Fruit fly (Drosophila melanogaster): Measurements from ENCODE around the gene beat-IV.

Gene beat-IV

DNA sequence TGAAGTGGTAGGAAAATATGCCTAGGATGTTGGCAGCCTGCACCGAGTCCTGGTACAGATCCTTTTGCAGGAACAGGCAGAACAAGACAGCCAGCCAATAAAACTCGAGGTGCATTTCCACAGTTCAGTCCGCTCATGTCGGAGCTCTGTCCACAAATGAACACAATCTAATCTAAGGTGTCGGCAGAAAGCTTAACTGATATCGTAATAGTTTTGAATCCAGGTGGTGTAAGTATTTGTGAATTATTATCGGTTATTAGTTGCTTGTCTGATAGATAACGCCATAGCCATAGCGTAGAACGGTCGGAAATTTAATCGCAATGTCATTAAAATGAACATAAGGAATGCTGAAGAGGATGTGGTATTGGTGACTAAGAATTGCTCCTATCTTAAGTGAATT lies 22.6 kb upstream of the beat-IV start, which contains the start of gene Ugt303B3 (continued):
- TF ChIP-seq CG12299 (tag; optimal IDR thresholded peaks at IDR 0.05): no peak
- TF ChIP-seq CG8944 (GFP tag; optimal IDR thresholded peaks at IDR 0.05): no peak
- TF ChIP-seq CG18011 (GFP tag; optimal IDR thresholded peaks at IDR 0.05): no peak
- no peak for TF ChIP-seq HLH54F (GFP tag; optimal IDR thresholded peaks at IDR 0.05)
- TF ChIP-seq mirr (GFP tag; optimal IDR thresholded peaks at IDR 0.05): peak; percentile 98
- TF ChIP-seq Antp (GFP tag; optimal IDR thresholded peaks at IDR 0.05): no peak
- peak; percentile 28 for TF ChIP-seq CG13296 (GFP tag; optimal IDR thresholded peaks at IDR 0.05)
- peak; percentile 97 for TF ChIP-seq exex (tag; optimal IDR thresholded peaks at IDR 0.05)
- TF ChIP-seq CG13624 (GFP tag; optimal IDR thresholded peaks at IDR 0.05): no peak
- no peak for TF ChIP-seq CG6689 (GFP tag; IDR thresholded peaks at IDR 0.05)
- no peak for TF ChIP-seq CG31388 (GFP tag; optimal IDR thresholded peaks at IDR 0.05)
- no peak for TF ChIP-seq cg (GFP tag; optimal IDR thresholded peaks at IDR 0.05)
- TF ChIP-seq Adf1 (GFP tag; IDR thresholded peaks at IDR 0.05): no peak
- no peak for TF ChIP-seq CG12219 (GFP tag; optimal IDR thresholded peaks at IDR 0.05)
- TF ChIP-seq Dip3 (GFP tag; optimal IDR thresholded peaks at IDR 0.05): no peak
- no peak for TF ChIP-seq CG17612 (GFP tag; IDR thresholded peaks at IDR 0.05)
- TF ChIP-seq Med (GFP tag): no peak
- no peak for TF ChIP-seq CG15696 (tag; optimal IDR thresholded peaks at IDR 0.05)
- TF ChIP-seq CG17359 (tag; optimal IDR thresholded peaks at IDR 0.05): no peak
- no peak for TF ChIP-seq prd (optimal IDR thresholded peaks at IDR 0.05)
- no peak for TF ChIP-seq prd (GFP tag; IDR thresholded peaks at IDR 0.05)
- no peak for TF ChIP-seq psq (GFP tag; optimal IDR thresholded peaks at IDR 0.05)
- TF ChIP-seq Blimp-1 (GFP tag; optimal IDR thresholded peaks at IDR 0.05): no peak
- TF ChIP-seq HLHmδ (GFP tag; optimal IDR thresholded peaks at IDR 0.05): no peak
- peak; percentile 24 for TF ChIP-seq HmgZ (tag; optimal IDR thresholded peaks at IDR 0.05)
- no peak for TF ChIP-seq CG1832 (GFP tag; optimal IDR thresholded peaks at IDR 0.05)
- TF ChIP-seq B-H2 (GFP tag; optimal IDR thresholded peaks at IDR 0.05): peak; percentile 18
- TF ChIP-seq yki (optimal IDR thresholded peaks at IDR 0.05): no peak
- TF ChIP-seq Lpt (GFP tag; optimal IDR thresholded peaks at IDR 0.05): no peak
- no peak for TF ChIP-seq Dfd (GFP tag; optimal IDR thresholded peaks at IDR 0.05)
- no peak for TF ChIP-seq BtbVII (GFP tag; optimal IDR thresholded peaks at IDR 0.05)
- TF ChIP-seq CG3838 (GFP tag; optimal IDR thresholded peaks at IDR 0.05): no peak
- TF ChIP-seq kni (GFP tag; optimal IDR thresholded peaks at IDR 0.05): no peak
- TF ChIP-seq CG5953 (GFP tag; IDR thresholded peaks at IDR 0.05): no peak
- no peak for TF ChIP-seq Hr39 (optimal IDR thresholded peaks at IDR 0.05)
- no peak for TF ChIP-seq Oli (tag; optimal IDR thresholded peaks at IDR 0.05)
- TF ChIP-seq CG11560 (tag; IDR thresholded peaks at IDR 0.05): no peak
- no peak for TF ChIP-seq CG15479 (GFP tag; optimal IDR thresholded peaks at IDR 0.05)
- no peak for TF ChIP-seq lola (GFP tag; optimal IDR thresholded peaks at IDR 0.05)
- no peak for TF ChIP-seq CTCF (GFP tag; optimal IDR thresholded peaks at IDR 0.05)
- no peak for TF ChIP-seq nmo (GFP tag; optimal IDR thresholded peaks at IDR 0.05)
- no peak for TF ChIP-seq kah (GFP tag; optimal IDR thresholded peaks at IDR 0.05)
- TF ChIP-seq pnt (GFP tag; optimal IDR thresholded peaks at IDR 0.05): no peak
- 0 out of 2 replicates have a peak, but pooled peaks have one; percentile 14 for TF ChIP-seq toy (GFP tag; IDR thresholded peaks at IDR 0.05)
- TF ChIP-seq Taf1 (GFP tag; IDR thresholded peaks at IDR 0.05): no peak
- TF ChIP-seq Hand (GFP tag; optimal IDR thresholded peaks at IDR 0.05): no peak
- TF ChIP-seq CG12236 (GFP tag; optimal IDR thresholded peaks at IDR 0.05): no peak
- TF ChIP-seq CG17802 (tag; optimal IDR thresholded peaks at IDR 0.05): no peak
- no peak for TF ChIP-seq Scr (GFP tag; IDR thresholded peaks at IDR 0.05; ENCODE audit: partially characterized antibody)
- TF ChIP-seq caup (GFP tag; optimal IDR thresholded peaks at IDR 0.05; ENCODE audit: severe bottlenecking): peak; percentile 46
- peak; percentile 52 for TF ChIP-seq lab (GFP tag; optimal IDR thresholded peaks at IDR 0.05)
- TF ChIP-seq Trl (optimal IDR thresholded peaks at IDR 0.05): no peak
- no peak for TF ChIP-seq Trl (GFP tag; optimal IDR thresholded peaks at IDR 0.05)

All from whole organism, embryonic.